Fruit fly (Drosophila melanogaster): ENCODE data around the gene CG5235.
A peak's percentile ranks its signal among the peaks of the same experiment; 100 is the strongest.

dm6 chr3L:16051719-16052122 is 38.5 kb downstream of the CG5235 start, which contains the start of gene Mbs:
- TF ChIP-seq CG12768 (GFP tag; optimal IDR thresholded peaks at IDR 0.05) = no peak
- peak; percentile 27 for TF ChIP-seq CG14711 (tag; optimal IDR thresholded peaks at IDR 0.05)

All from whole organism, adult.